Fruit fly (Drosophila melanogaster) whole organism, embryonic: ENCODE measurements around the gene Ctr1A.

Source experiments
- Awh ChIP-seq: fragments of 200-800 bp; sonication (Bioruptor generic); IDR thresholded peaks from 2 replicates; pipeline ENCODE4, ENCODE4 v1.3.6; 2022; ENCODE audit warnings: missing biosample characterization, missing genetic modification characterization
- CG10209 ChIP-seq: fragments of 200-800 bp; sonication (Bioruptor generic); optimal IDR thresholded peaks from 3 replicates; lab custom pipeline; 2017; ENCODE audit warnings: missing biosample characterization, mild to moderate bottlenecking, missing genetic modification characterization, missing genetic modification reagents
- CG10321 ChIP-seq: fragments of 200-800 bp; sonication (Bioruptor generic); IDR thresholded peaks from 2 replicates; pipeline ENCODE4 v1.3.6; 2022; ENCODE audit warnings: missing biosample characterization, missing genetic modification characterization
- CG10979 ChIP-seq: fragments of 200-800 bp; sonication (Bioruptor generic); optimal IDR thresholded peaks from 2 replicates; lab custom pipeline; 2018; ENCODE audit warnings: missing biosample characterization, mild to moderate bottlenecking, missing genetic modification characterization, moderate library complexity
- CG11504 ChIP-seq: fragments of 200-800 bp; sonication (Bioruptor generic); optimal IDR thresholded peaks from 3 replicates; lab custom pipeline; 2019; ENCODE audit warnings: missing biosample characterization, mild to moderate bottlenecking, missing genetic modification characterization, moderate library complexity
- CG12071 ChIP-seq: fragments of 200-800 bp; sonication (Bioruptor generic); optimal IDR thresholded peaks from 3 replicates; lab custom pipeline; 2018; ENCODE audit warnings: missing biosample characterization, mild to moderate bottlenecking, missing genetic modification characterization
- CG12104 ChIP-seq: fragments of 200-800 bp; sonication (Bioruptor generic); optimal IDR thresholded peaks from 3 replicates; lab custom pipeline; 2016; ENCODE audit warnings: missing biosample characterization, missing genetic modification characterization
- CG14860 ChIP-seq: fragments of 200-800 bp; sonication (Bioruptor generic); IDR thresholded peaks from 3 replicates; pipeline ENCODE4 v1.3.6; 2022; ENCODE audit warnings: missing biosample characterization, missing genetic modification characterization; ENCODE audit not compliant: partially characterized antibody
- CG1529 ChIP-seq: fragments of 200-800 bp; sonication (Bioruptor generic); optimal IDR thresholded peaks from 3 replicates; lab custom pipeline; 2018; ENCODE audit warnings: missing biosample characterization, missing genetic modification characterization
- CG17612 ChIP-seq: fragments of 200-800 bp; sonication (Bioruptor generic); IDR thresholded peaks from 2 replicates; pipeline ENCODE4 v1.3.6; 2022; ENCODE audit warnings: missing biosample characterization, missing genetic modification characterization
- CG18011 ChIP-seq: fragments of 200-800 bp; sonication (Bioruptor generic); optimal IDR thresholded peaks from 2 replicates; lab custom pipeline; 2017; ENCODE audit warnings: missing biosample characterization, missing genetic modification characterization, mild to moderate bottlenecking, moderate library complexity, missing genotype
- CG18476 ChIP-seq: fragments of 200-800 bp; sonication (Bioruptor generic); optimal IDR thresholded peaks from 2 replicates; lab custom pipeline; 2016; ENCODE audit warnings: missing biosample characterization, mild to moderate bottlenecking, missing genetic modification characterization
- CG2712 ChIP-seq: fragments of 200-800 bp; optimal IDR thresholded peaks from 3 replicates; lab custom pipeline; 2019; ENCODE audit warnings: missing biosample characterization, mild to moderate bottlenecking, missing genetic modification characterization, moderate library complexity
- CG32532 ChIP-seq: fragments of 200-800 bp; sonication (Bioruptor generic); IDR thresholded peaks from 2 replicates; pipeline ENCODE4 v1.3.6; 2022; ENCODE audit warnings: missing biosample characterization, missing genetic modification characterization
- CG34422 ChIP-seq: fragments of 200-800 bp; sonication (Bioruptor generic); IDR thresholded peaks from 3 replicates; pipeline ENCODE4 v1.3.6; 2022; ENCODE audit warnings: missing biosample characterization, missing genetic modification characterization
- CG4360 ChIP-seq: fragments of 200-800 bp; sonication (Bioruptor generic); IDR thresholded peaks from 2 replicates; pipeline ENCODE4 v1.3.6; 2022; ENCODE audit warnings: missing biosample characterization, missing genetic modification characterization
- CG6689 ChIP-seq: fragments of 200-800 bp; sonication (Bioruptor generic); IDR thresholded peaks from 2 replicates; pipeline ENCODE4 v1.3.6; 2022; ENCODE audit warnings: missing biosample characterization, missing genetic modification characterization
- CG8359 ChIP-seq: fragments of 200-800 bp; sonication (Bioruptor generic); optimal IDR thresholded peaks from 2 replicates; lab custom pipeline; 2017; ENCODE audit warnings: missing biosample characterization, mild to moderate bottlenecking, missing genetic modification characterization, borderline replicate concordance
- CHES-1-like ChIP-seq: fragments of 200-800 bp; sonication (Bioruptor generic); optimal IDR thresholded peaks from 2 replicates; lab custom pipeline; 2016; ENCODE audit warnings: missing biosample characterization, missing genetic modification characterization
- CrebB ChIP-seq: fragments of 200-800 bp; sonication (Bioruptor generic); optimal IDR thresholded peaks from 3 replicates; lab custom pipeline; 2018; ENCODE audit warnings: missing biosample characterization, mild to moderate bottlenecking, missing genetic modification characterization
- Dek ChIP-seq: fragments of 200-800 bp; sonication (Bioruptor generic); optimal IDR thresholded peaks from 3 replicates; lab custom pipeline; 2019; ENCODE audit warnings: missing biosample characterization, mild to moderate bottlenecking, missing genetic modification characterization, moderate library complexity
- E2f2 ChIP-seq: fragments of 200-800 bp; sonication (Bioruptor generic); IDR thresholded peaks from 2 replicates; pipeline ENCODE4 v1.3.6; 2022; ENCODE audit warnings: missing biosample characterization, missing genetic modification characterization
- HHEX ChIP-seq: fragments of 200-800 bp; sonication (Bioruptor generic); optimal IDR thresholded peaks from 3 replicates; lab custom pipeline; 2017; ENCODE audit warnings: missing biosample characterization, mild to moderate bottlenecking, missing genetic modification characterization, missing genetic modification reagents
- HmgD ChIP-seq: fragments of 200-800 bp; sonication (Bioruptor generic); optimal IDR thresholded peaks from 3 replicates; lab custom pipeline; 2016; ENCODE audit warnings: missing biosample characterization, missing genetic modification characterization
- Hmx ChIP-seq: fragments of 200-800 bp; sonication (Bioruptor generic); optimal IDR thresholded peaks from 2 replicates; lab custom pipeline; 2016; ENCODE audit warnings: missing biosample characterization, missing genetic modification characterization
- Hr78 ChIP-seq, 2 experiments: fragments of 200-800 bp in 1 of 2; fragments of >200 bp in 1 of 2; sonication (Bioruptor generic) in 1 of 2; optimal IDR thresholded peaks; 2 replicates each; lab custom pipeline; 2017 to 2019; ENCODE audit warnings: missing biosample characterization in 2 of 2, missing genetic modification characterization in 2 of 2, mild to moderate bottlenecking in 1 of 2, moderate library complexity in 1 of 2
- MBD-R2 ChIP-seq: fragments of 200-800 bp; sonication (Bioruptor generic); IDR thresholded peaks from 2 replicates; pipeline ENCODE4 v1.3.6; 2022; ENCODE audit warnings: missing biosample characterization, missing genetic modification characterization
- Meics ChIP-seq: fragments of 200-800 bp; sonication (Bioruptor generic); optimal IDR thresholded peaks from 2 replicates; lab custom pipeline; 2017; ENCODE audit warnings: missing biosample characterization, mild to moderate bottlenecking, missing genetic modification characterization
- NFAT ChIP-seq: fragments of 200-800 bp; sonication (Bioruptor generic); IDR thresholded peaks from 2 replicates; pipeline ENCODE4 v1.3.6; 2022; ENCODE audit warnings: missing biosample characterization, missing genetic modification characterization
- NK7.1 ChIP-seq: fragments of 200-800 bp; sonication (Bioruptor generic); optimal IDR thresholded peaks from 3 replicates; lab custom pipeline; 2016; ENCODE audit warnings: missing biosample characterization, missing genetic modification characterization
- Six4 ChIP-seq: fragments of 200-800 bp; sonication (Bioruptor generic); optimal IDR thresholded peaks from 2 replicates; lab custom pipeline; 2016; ENCODE audit warnings: missing biosample characterization, missing genetic modification characterization
- Sry-δ ChIP-seq: fragments of 200-800 bp; sonication (Bioruptor generic); optimal IDR thresholded peaks from 2 replicates; lab custom pipeline; 2016; ENCODE audit warnings: missing biosample characterization, missing genetic modification characterization
- abd-A ChIP-seq: fragments of 200-800 bp; sonication (Bioruptor generic); optimal IDR thresholded peaks from 3 replicates; lab custom pipeline; 2019; ENCODE audit warnings: missing biosample characterization, mild to moderate bottlenecking, missing genetic modification characterization, moderate library complexity
- ac ChIP-seq: fragments of 200-800 bp; sonication (Bioruptor generic); optimal IDR thresholded peaks from 3 replicates; lab custom pipeline; 2017; ENCODE audit warnings: missing biosample characterization, mild to moderate bottlenecking, missing genetic modification characterization
- aop ChIP-seq: fragments of 200-800 bp; sonication (Bioruptor generic); IDR thresholded peaks from 2 replicates; pipeline ENCODE4 v1.3.6; 2022; ENCODE audit warnings: missing biosample characterization, missing genetic modification characterization
- cad ChIP-seq: fragments of >200 bp; optimal IDR thresholded peaks from 2 replicates; lab custom pipeline; 2017; ENCODE audit warnings: missing biosample characterization, missing genetic modification characterization
- emc ChIP-seq: fragments of 200-800 bp; sonication (Bioruptor generic); optimal IDR thresholded peaks from 2 replicates; lab custom pipeline; 2016; ENCODE audit warnings: missing biosample characterization, missing genetic modification characterization
- gcm ChIP-seq: fragments of 200-800 bp; sonication (Bioruptor generic); optimal IDR thresholded peaks from 2 replicates; lab custom pipeline; 2019; ENCODE audit warnings: missing biosample characterization, mild to moderate bottlenecking, missing genetic modification characterization, moderate library complexity
- her ChIP-seq: fragments of 200-800 bp; sonication (Bioruptor generic); optimal IDR thresholded peaks from 2 replicates; lab custom pipeline; 2016; ENCODE audit warnings: missing biosample characterization, missing genetic modification characterization
- ken ChIP-seq: fragments of 200-800 bp; sonication (Bioruptor generic); IDR thresholded peaks from 3 replicates; pipeline ENCODE4 v1.3.6; 2022; ENCODE audit warnings: missing biosample characterization, missing genetic modification characterization
- kni ChIP-seq: fragments of 200-800 bp; sonication (Bioruptor generic); optimal IDR thresholded peaks from 3 replicates; lab custom pipeline; 2017; ENCODE audit warnings: mild to moderate bottlenecking, missing biosample characterization, missing genetic modification reagents, missing genetic modification characterization
- mld ChIP-seq: fragments of 200-800 bp; sonication (Bioruptor generic); IDR thresholded peaks from 3 replicates; pipeline ENCODE4 v1.3.6; 2022; ENCODE audit warnings: missing biosample characterization, missing genetic modification characterization; ENCODE audit not compliant: partially characterized antibody
- nerfin-2 ChIP-seq: fragments of 200-800 bp; sonication (Bioruptor generic); IDR thresholded peaks from 2 replicates; pipeline ENCODE4 v1.3.6; 2022; ENCODE audit warnings: missing biosample characterization, missing genetic modification characterization; ENCODE audit not compliant: partially characterized antibody
- scrt ChIP-seq: fragments of 200-800 bp; sonication (Bioruptor generic); optimal IDR thresholded peaks from 2 replicates; lab custom pipeline; 2018; ENCODE audit warnings: missing biosample characterization, mild to moderate bottlenecking, missing genetic modification characterization, moderate library complexity
- sens ChIP-seq: fragments of 200-800 bp; sonication (Bioruptor generic); peaks from one replicate; lab custom pipeline; 2016; ENCODE audit warnings: missing biosample characterization, missing genetic modification characterization
- sens-2 ChIP-seq: fragments of 200-800 bp; sonication (Bioruptor generic); IDR thresholded peaks from 2 replicates; pipeline ENCODE4 v1.3.6; 2022; ENCODE audit warnings: missing biosample characterization, missing genetic modification characterization
- slbo ChIP-seq: fragments of 200-800 bp; sonication (Bioruptor generic); IDR thresholded peaks from 2 replicates; pipeline ENCODE4 v1.3.6; 2022; ENCODE audit warnings: missing biosample characterization, missing genetic modification characterization
- sob ChIP-seq: fragments of 200-800 bp; sonication (Bioruptor generic); IDR thresholded peaks from 2 replicates; pipeline ENCODE4 v1.3.6; 2022; ENCODE audit warnings: missing biosample characterization, missing genetic modification characterization
- sqz ChIP-seq: fragments of 200-800 bp; sonication (Bioruptor generic); optimal IDR thresholded peaks from 3 replicates; lab custom pipeline; 2018; ENCODE audit warnings: missing biosample characterization, mild to moderate bottlenecking, missing genetic modification characterization
- twi ChIP-seq: fragments of 200-800 bp; optimal IDR thresholded peaks from 2 replicates; lab custom pipeline; 2019; ENCODE audit warnings: missing biosample characterization, mild to moderate bottlenecking, missing genetic modification characterization, moderate library complexity
- zf30C ChIP-seq: fragments of 200-800 bp; sonication (Bioruptor generic); optimal IDR thresholded peaks from 3 replicates; lab custom pipeline; 2018; ENCODE audit warnings: missing biosample characterization, mild to moderate bottlenecking, missing genetic modification characterization

Ctr1A gene

DNA sequence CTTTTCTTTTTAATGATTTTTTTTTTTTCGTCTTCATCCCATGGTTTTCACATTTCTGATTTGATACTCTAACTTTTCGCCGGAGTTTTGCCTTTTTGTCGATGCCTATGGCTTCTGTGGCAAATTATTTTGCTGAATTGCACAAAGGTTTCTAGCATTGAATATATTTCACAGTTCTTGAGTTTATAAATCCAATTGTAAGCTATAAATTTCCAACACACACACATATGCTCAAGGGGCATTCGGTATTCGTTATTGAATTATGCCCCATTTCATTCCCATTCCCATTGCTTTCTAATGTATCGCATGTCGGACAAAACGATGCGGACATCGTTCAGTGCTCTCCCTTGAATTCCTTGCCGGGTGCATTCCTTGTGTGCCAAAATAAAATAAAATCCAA, 46.0 kb upstream of the Ctr1A start:
- peak; percentile 72 for TF ChIP-seq CG10979 (tag; lab: Kevin White, UChicago)
- peak; percentile 70 for TF ChIP-seq CG2712 (tag; lab: Kevin White, UChicago)
- TF ChIP-seq CG12071 (GFP tag; lab: Kevin White, UChicago): no peak
- no peak for TF ChIP-seq CG17612 (GFP tag; lab: Robert Waterston, UW)
- no peak for TF ChIP-seq CG4360 (GFP tag; lab: Robert Waterston, UW)
- no peak for TF ChIP-seq abd-A (tag; lab: Kevin White, UChicago)
- no peak for TF ChIP-seq HmgD (GFP tag; lab: Kevin White, UChicago)
- no peak for TF ChIP-seq nerfin-2
- peak; percentile 95 for TF ChIP-seq sens (GFP tag; lab: Kevin White, UChicago)
- TF ChIP-seq CG8359 (GFP tag; lab: Kevin White, UChicago): no peak
- TF ChIP-seq ac (GFP tag; lab: Kevin White, UChicago): no peak
- TF ChIP-seq Awh (GFP tag; lab: Robert Waterston, UW): peak; percentile 42
- no peak for TF ChIP-seq CG10321
- TF ChIP-seq Dek (tag; lab: Kevin White, UChicago): no peak
- TF ChIP-seq slbo (GFP tag; lab: Robert Waterston, UW): 0 out of 2 replicates have a peak, but pooled peaks have one; percentile 24
- peak; percentile 7 for TF ChIP-seq CG10209 (GFP tag; lab: Kevin White, UChicago)
- peak; percentile 11 for TF ChIP-seq twi (tag; lab: Kevin White, UChicago)
- TF ChIP-seq CG18476 (GFP tag; lab: Kevin White, UChicago): no peak
- no peak for TF ChIP-seq MBD-R2
- TF ChIP-seq NK7.1 (GFP tag; lab: Kevin White, UChicago): no peak
- peak; percentile 29 for TF ChIP-seq E2f2
- no peak for TF ChIP-seq Hr78 (GFP tag; optimal IDR thresholded peaks at IDR 0.05; lab: Kevin White, UChicago)
- TF ChIP-seq Sry-δ: no peak
- TF ChIP-seq aop: no peak
- no peak for TF ChIP-seq CG18011 (GFP tag; lab: Kevin White, UChicago)
- TF ChIP-seq sob: peak; percentile 12; the same call in 1 of the 2 replicates
- no peak for TF ChIP-seq Hmx (GFP tag; lab: Kevin White, UChicago)
- no peak for TF ChIP-seq emc (GFP tag; lab: Kevin White, UChicago)
- no peak for TF ChIP-seq NFAT (GFP tag; lab: Robert Waterston, UW)
- TF ChIP-seq mld (GFP tag; lab: Robert Waterston, UW): no peak
- TF ChIP-seq ken: peak; percentile 67
- peak; percentile 65 for TF ChIP-seq sqz (GFP tag; lab: Kevin White, UChicago)
- no peak for TF ChIP-seq HHEX (GFP tag; lab: Kevin White, UChicago)
- TF ChIP-seq CG12104 (GFP tag; lab: Kevin White, UChicago): peak; percentile 17
- peak; percentile 29 for TF ChIP-seq Six4 (GFP tag; lab: Kevin White, UChicago)
- TF ChIP-seq gcm (GFP tag; lab: Kevin White, UChicago): no peak
- peak; percentile 25 for TF ChIP-seq CG1529 (GFP tag; lab: Kevin White, UChicago)
- peak; percentile 76 for TF ChIP-seq CG11504 (tag; lab: Kevin White, UChicago)
- TF ChIP-seq CG14860 (GFP tag; lab: Robert Waterston, UW): no peak
- TF ChIP-seq CG34422: peak; percentile 48; the same call in 2 of the 3 replicates
- TF ChIP-seq CrebB (tag; lab: Kevin White, UChicago): no peak
- no peak for TF ChIP-seq cad (GFP tag; lab: Kevin White, UChicago)
- TF ChIP-seq CG6689 (GFP tag; lab: Robert Waterston, UW): peak; percentile 74
- TF ChIP-seq her: no peak
- TF ChIP-seq CG32532 (GFP tag; lab: Robert Waterston, UW): no peak
- TF ChIP-seq CHES-1-like (GFP tag; lab: Kevin White, UChicago): no peak
- no peak for TF ChIP-seq zf30C (GFP tag; lab: Kevin White, UChicago)
- no peak for TF ChIP-seq scrt
- peak; percentile 38; the same call in 1 of the 2 replicates for TF ChIP-seq sens-2 (GFP tag; lab: Robert Waterston, UW)
- no peak for TF ChIP-seq kni (GFP tag; lab: Kevin White, UChicago)
- no peak for TF ChIP-seq Meics (GFP tag; lab: Kevin White, UChicago)
